Worm (Caenorhabditis elegans): ENCODE measurements around the gene K09B11.5.

Gene K09B11.5

DNA sequence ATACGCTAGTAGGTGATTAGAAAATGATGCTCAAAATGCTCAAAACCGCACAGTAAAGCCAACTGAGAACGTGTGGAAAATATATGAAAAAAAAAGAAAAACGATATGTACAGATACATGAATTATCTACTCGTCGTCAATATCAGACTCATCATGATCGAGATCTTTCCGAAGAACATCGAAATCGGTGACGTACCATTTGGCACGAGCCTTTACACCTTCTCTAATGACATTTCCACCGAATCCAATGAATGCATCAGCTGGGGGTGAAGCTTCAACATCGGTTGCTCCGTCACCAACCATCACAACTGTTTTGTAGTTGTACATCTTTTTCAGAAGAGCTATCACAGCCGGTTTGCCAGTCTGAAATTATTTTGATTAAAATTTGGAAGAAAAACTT, 44.6 kb downstream of the K09B11.5 start:
- no peak for TF ChIP-seq blmp-1 (tag; optimal IDR thresholded peaks at IDR 0.05; ENCODE audit: insufficient read depth)
- TF ChIP-seq lin-11 (tag; optimal IDR thresholded peaks at IDR 0.05): no peak
- TF ChIP-seq gmeb-1 (tag; optimal IDR thresholded peaks at IDR 0.05): no peak
- 0 out of 2 replicates have a peak, but pooled peaks have one; percentile 77 for TF ChIP-seq ztf-1 (GFP tag; conservative IDR thresholded peaks at IDR 0.05)

- TF ChIP-seq sma-9 (GFP tag; optimal IDR thresholded peaks at IDR 0.05) (no peak), sma-9 (tag; optimal IDR thresholded peaks at IDR 0.05) (no peak), nhr-129 (tag; optimal IDR thresholded peaks at IDR 0.05) (peak; percentile 16), lsy-2 (tag; optimal IDR thresholded peaks at IDR 0.05) (peak in 1 of 2 experiments; percentile 3), nhr-12 (tag; optimal IDR thresholded peaks at IDR 0.05) (no peak), F13H6.1 (tag; optimal IDR thresholded peaks at IDR 0.05) (no peak), zag-1 (tag; optimal IDR thresholded peaks at IDR 0.05) (no peak), nhr-10 (tag; optimal IDR thresholded peaks at IDR 0.05) (no peak), ama-1 (optimal IDR thresholded peaks at IDR 0.05) (peak; percentile 44), unc-55 (GFP tag; optimal IDR thresholded peaks at IDR 0.05) (peak; percentile 7), lin-13 (GFP tag; optimal IDR thresholded peaks at IDR 0.05) (no peak), nhr-6 (tag; optimal IDR thresholded peaks at IDR 0.05) (peak; percentile 28), crh-2 (tag; optimal IDR thresholded peaks at IDR 0.05) (peak; percentile 9), nhr-77 (tag; optimal IDR thresholded peaks at IDR 0.05) (no peak), sem-4 (tag; optimal IDR thresholded peaks at IDR 0.05) (no peak), gmeb-1 (tag; optimal IDR thresholded peaks at IDR 0.05) (peak; percentile 40), fos-1 (tag; optimal IDR thresholded peaks at IDR 0.05) (no peak), skn-1 (tag; optimal IDR thresholded peaks at IDR 0.05) (no peak), nhr-21 (tag; optimal IDR thresholded peaks at IDR 0.05) (peak; percentile 84), Y55F3AM.14 (GFP tag; optimal IDR thresholded peaks at IDR 0.05) (peak; percentile 57), nhr-25 (tag; optimal IDR thresholded peaks at IDR 0.05) (peak; percentile 48), C34F6.9 (tag; optimal IDR thresholded peaks at IDR 0.05) (no peak), mbf-1 (tag; optimal IDR thresholded peaks at IDR 0.05) (no peak)
Observed at ce11 chrIV:13388779-13389178, 45.0 kb downstream of the K09B11.5 start.

DNA sequence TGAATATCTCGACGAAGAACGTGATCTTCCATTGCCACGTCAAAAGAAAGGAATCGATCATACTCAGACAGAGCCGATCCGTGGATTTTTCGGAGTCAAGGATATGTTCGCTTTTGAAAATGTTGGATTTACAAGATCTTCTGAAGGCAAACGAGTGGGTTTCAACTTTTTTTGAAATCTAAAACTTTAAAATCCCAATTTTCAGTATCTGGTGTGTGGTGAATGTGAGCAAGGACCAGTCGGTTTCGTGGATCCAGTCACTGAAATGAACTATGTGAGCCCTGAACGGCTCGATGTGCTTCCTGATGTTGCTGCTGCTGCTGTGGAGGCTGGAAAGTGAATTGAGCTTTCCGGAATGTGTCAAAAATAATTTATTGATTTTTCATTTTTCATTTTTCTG, 46.9 kb downstream of the K09B11.5 start, which contains the start of gene lsm-3:
Gene lsm-3 (plus strand): TSS at position 301 of the 400 bp plus-strand sequence.
- TF ChIP-seq egl-27 (tag; optimal IDR thresholded peaks at IDR 0.05) (no peak), ZK546.5 (tag; optimal IDR thresholded peaks at IDR 0.05) (no peak), mab-5 (tag; optimal IDR thresholded peaks at IDR 0.05) (no peak)

DNA sequence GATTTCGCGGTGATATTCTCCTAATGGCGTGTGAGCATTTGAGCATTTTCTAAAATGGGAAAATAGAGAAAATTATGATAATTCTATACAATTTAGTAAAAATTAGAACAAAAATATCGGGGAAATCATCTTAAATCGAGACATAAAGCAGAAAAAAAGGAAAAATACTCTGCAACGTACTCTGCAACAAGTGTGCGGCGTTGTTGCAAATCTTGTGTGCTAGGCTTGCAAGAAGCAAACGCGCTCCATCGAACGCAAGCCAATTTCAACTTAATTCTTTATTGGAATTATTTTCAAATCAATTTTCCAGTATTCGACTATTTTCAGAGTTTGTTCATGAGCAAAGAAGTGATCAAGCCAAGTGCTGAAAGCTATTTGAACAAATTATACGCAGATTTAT, 47.8 kb downstream of the K09B11.5 start, which contains the start of the genes Y62E10A.20, Y62E10A.23 and mdt-9:
Gene Y62E10A.20 (minus strand): TSS at position 49 of the 400 bp plus-strand sequence.
Gene Y62E10A.23 (plus strand): TSS at position 282 of the 400 bp plus-strand sequence.
Gene mdt-9 (plus strand): TSS at position 338 of the 400 bp plus-strand sequence.
- TF ChIP-seq nhr-23 (tag; optimal IDR thresholded peaks at IDR 0.05) (no peak), unc-39 (tag; optimal IDR thresholded peaks at IDR 0.05) (no peak), elt-3 (tag; optimal IDR thresholded peaks at IDR 0.05) (no peak), Y55F3AM.14 (GFP tag; optimal IDR thresholded peaks at IDR 0.05) (no peak), unc-62 (GFP tag; optimal IDR thresholded peaks at IDR 0.05) (no peak), nhr-25 (tag; optimal IDR thresholded peaks at IDR 0.05) (peak; percentile 76), nhr-21 (tag; optimal IDR thresholded peaks at IDR 0.05) (peak; percentile 58), unc-55 (GFP tag; optimal IDR thresholded peaks at IDR 0.05) (peak; percentile 95), skn-1 (tag; optimal IDR thresholded peaks at IDR 0.05) (no peak), mbf-1 (tag; optimal IDR thresholded peaks at IDR 0.05) (no peak), blmp-1 (tag; optimal IDR thresholded peaks at IDR 0.05; ENCODE audit: insufficient read depth) (no peak), aly-2 (tag; optimal IDR thresholded peaks at IDR 0.05) (no peak), ceh-16 (tag; optimal IDR thresholded peaks at IDR 0.05) (no peak), sma-9 (GFP tag; optimal IDR thresholded peaks at IDR 0.05) (peak; percentile 71), sma-9 (tag; optimal IDR thresholded peaks at IDR 0.05) (no peak), crh-2 (tag; optimal IDR thresholded peaks at IDR 0.05) (peak; percentile 86), dmd-4 (tag; optimal IDR thresholded peaks at IDR 0.05) (no peak), lin-11 (tag; optimal IDR thresholded peaks at IDR 0.05) (peak; percentile 73), C34F6.9 (tag; optimal IDR thresholded peaks at IDR 0.05) (peak; percentile 80), ceh-82 (tag; optimal IDR thresholded peaks at IDR 0.05) (no peak), gmeb-1 (tag; optimal IDR thresholded peaks at IDR 0.05) (peak; percentile 79), snpc-4 (tag; optimal IDR thresholded peaks at IDR 0.05) (peak; percentile 78), lsy-2 (tag; optimal IDR thresholded peaks at IDR 0.05) (peak; percentile 45 to 86), ZK546.5 (tag; optimal IDR thresholded peaks at IDR 0.05) (no peak), nhr-11 (tag; optimal IDR thresholded peaks at IDR 0.05) (no peak), F13H6.1 (tag; optimal IDR thresholded peaks at IDR 0.05) (peak; percentile 51), sma-3 (GFP tag; optimal IDR thresholded peaks at IDR 0.05) (peak; percentile 58), lin-13 (GFP tag; optimal IDR thresholded peaks at IDR 0.05) (peak; percentile 78), peb-1 (tag; optimal IDR thresholded peaks at IDR 0.05) (no peak), nhr-237 (tag; optimal IDR thresholded peaks at IDR 0.05) (no peak), elt-1 (tag; optimal IDR thresholded peaks at IDR 0.05) (no peak), alr-1 (tag; optimal IDR thresholded peaks at IDR 0.05) (peak; percentile 36), sem-4 (tag; optimal IDR thresholded peaks at IDR 0.05) (peak; percentile 68), nhr-10 (tag; optimal IDR thresholded peaks at IDR 0.05) (no peak), mdl-1 (tag; optimal IDR thresholded peaks at IDR 0.05) (no peak), fos-1 (tag; optimal IDR thresholded peaks at IDR 0.05) (peak; percentile 32), ztf-1 (GFP tag; conservative IDR thresholded peaks at IDR 0.05) (no peak), mab-5 (tag; optimal IDR thresholded peaks at IDR 0.05) (peak; percentile 67), ama-1 (optimal IDR thresholded peaks at IDR 0.05) (no peak), nhr-77 (tag; optimal IDR thresholded peaks at IDR 0.05) (no peak)

All from whole organism, L2 larva.